Worm (Caenorhabditis elegans) whole organism, L2 larva: ENCODE measurements around the gene C08B6.14.

Experiments used
- ceh-16 ChIP-seq: fragments of 150-350 bp; optimal IDR thresholded peaks from 2 replicates; lab custom pipeline; 2014; ENCODE audit warnings: missing biosample characterization, missing genetic modification characterization
- mab-5 ChIP-seq: fragments of 150-350 bp; optimal IDR thresholded peaks from 2 replicates; lab custom pipeline; 2014; ENCODE audit warnings: missing biosample characterization, missing genetic modification characterization
- nhr-11 ChIP-seq: fragments of 150-350 bp; optimal IDR thresholded peaks from 2 replicates; lab custom pipeline; 2014; ENCODE audit warnings: missing biosample characterization, missing genetic modification characterization
- nhr-237 ChIP-seq: fragments of 150-350 bp; optimal IDR thresholded peaks from 2 replicates; lab custom pipeline; 2014; ENCODE audit warnings: missing biosample characterization, missing genetic modification characterization
- nhr-77 ChIP-seq: fragments of 150-350 bp; optimal IDR thresholded peaks from 2 replicates; lab custom pipeline; 2014; ENCODE audit warnings: missing biosample characterization, missing genetic modification characterization
- snpc-4 ChIP-seq: fragments of 150-350 bp; optimal IDR thresholded peaks from 2 replicates; lab custom pipeline; 2014; ENCODE audit warnings: missing biosample characterization, missing genetic modification characterization

ce11 chrV:10120898-10121297 lies 19.1 kb upstream of the C08B6.14 start, which contains the start of gene srxa-18:
- TF ChIP-seq nhr-11 (tag; lab: Kevin White, UChicago) (no peak), snpc-4 (tag; lab: Kevin White, UChicago) (no peak), ceh-16 (tag; lab: Kevin White, UChicago) (no peak), nhr-77 (tag; lab: Kevin White, UChicago) (no peak), nhr-237 (tag; lab: Kevin White, UChicago) (no peak), mab-5 (tag; lab: Kevin White, UChicago) (no peak)
